Worm (Caenorhabditis elegans): ENCODE measurements around the gene C16C8.18.

DNA sequence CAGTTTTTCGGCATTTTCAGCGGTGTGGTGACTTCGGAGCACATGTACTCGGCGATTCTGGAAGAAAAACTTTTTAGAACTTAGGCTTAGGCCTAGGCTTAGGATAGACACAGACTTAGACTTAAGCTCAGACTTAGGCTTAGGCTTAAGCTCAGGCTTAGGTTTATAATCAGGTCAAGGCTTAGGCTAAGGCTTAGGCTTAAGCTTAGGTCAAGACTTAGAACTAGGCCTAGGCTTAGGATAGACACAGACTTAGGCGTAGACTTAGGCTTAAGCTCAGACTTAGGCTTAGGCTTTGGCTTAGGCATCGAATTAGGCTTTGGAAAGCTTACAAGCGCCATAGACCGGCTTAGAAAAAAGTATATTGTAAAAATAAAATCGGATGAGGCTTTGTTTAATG lies 47.0 kb downstream of the C16C8.18 start:
- TF ChIP-seq madf-10 (tag; optimal IDR thresholded peaks at IDR 0.05) (no peak), tbp1 (GFP tag; optimal IDR thresholded peaks at IDR 0.05) (no peak), sea-2 (GFP tag; IDR thresholded peaks at IDR 0.05) (no peak), ceh-79 (tag; optimal IDR thresholded peaks at IDR 0.05) (no peak), nhr-80 (tag; optimal IDR thresholded peaks at IDR 0.05) (no peak), lin-35 (GFP tag; optimal IDR thresholded peaks at IDR 0.05) (no peak), fkh-3 (tag; optimal IDR thresholded peaks at IDR 0.05) (no peak), somi-1 (GFP tag; optimal IDR thresholded peaks at IDR 0.05) (no peak), snpc-4 (GFP tag; optimal IDR thresholded peaks at IDR 0.05) (no peak), snpc-4 (tag; optimal IDR thresholded peaks at IDR 0.05) (no peak), F49E8.2 (tag; optimal IDR thresholded peaks at IDR 0.05; ENCODE audit: insufficient read depth) (no peak), ama-1 (optimal IDR thresholded peaks at IDR 0.05) (no peak), ama-1 (GFP tag; optimal IDR thresholded peaks at IDR 0.05) (no peak), nhr-27 (tag; optimal IDR thresholded peaks at IDR 0.05) (no peak)
